Worm (Caenorhabditis elegans): ENCODE results near the gene F59B10.3.

F59B10.3 gene

ce11 chrII:10513377-10513776, 3.0 kb downstream of the F59B10.3 start:
- no peak for TF ChIP-seq blmp-1 (tag; optimal IDR thresholded peaks at IDR 0.05; ENCODE audit: insufficient read depth)
- TF ChIP-seq sem-4 (tag; optimal IDR thresholded peaks at IDR 0.05): no peak
- no peak for TF ChIP-seq lin-11 (tag; optimal IDR thresholded peaks at IDR 0.05)
- TF ChIP-seq mab-5 (tag; optimal IDR thresholded peaks at IDR 0.05): no peak
- TF ChIP-seq lin-13 (GFP tag; optimal IDR thresholded peaks at IDR 0.05): no peak
- no peak for TF ChIP-seq nhr-12 (tag; optimal IDR thresholded peaks at IDR 0.05)
- no peak for TF ChIP-seq sma-3 (GFP tag; optimal IDR thresholded peaks at IDR 0.05)
- no peak for TF ChIP-seq ztf-4 (tag; optimal IDR thresholded peaks at IDR 0.05)
- no peak for TF ChIP-seq zag-1 (tag; optimal IDR thresholded peaks at IDR 0.05)
- TF ChIP-seq C34F6.9 (tag; optimal IDR thresholded peaks at IDR 0.05): no peak
- no peak for TF ChIP-seq snpc-4 (tag; optimal IDR thresholded peaks at IDR 0.05)

- peak; percentile 50 for TF ChIP-seq sma-9 (GFP tag; optimal IDR thresholded peaks at IDR 0.05)
- no peak for TF ChIP-seq sma-9 (tag; optimal IDR thresholded peaks at IDR 0.05)
- peak; percentile 20 for TF ChIP-seq nhr-129 (tag; optimal IDR thresholded peaks at IDR 0.05)
- peak; percentile 64 for TF ChIP-seq sma-3 (GFP tag; optimal IDR thresholded peaks at IDR 0.05)
- no peak for TF ChIP-seq nhr-6 (tag; optimal IDR thresholded peaks at IDR 0.05)
- peak; percentile 12 for TF ChIP-seq fos-1 (tag; optimal IDR thresholded peaks at IDR 0.05)
Observed at ce11 chrII:10515422-10515821, 5.1 kb downstream of the F59B10.3 start.

ce11 chrII:10516375-10516774, 6.0 kb downstream of the F59B10.3 start:
- TF ChIP-seq nhr-129 (tag; optimal IDR thresholded peaks at IDR 0.05) (peak; percentile 41), nhr-25 (tag; optimal IDR thresholded peaks at IDR 0.05) (peak; percentile 17), blmp-1 (tag; optimal IDR thresholded peaks at IDR 0.05; ENCODE audit: insufficient read depth) (peak; percentile 58), sma-9 (GFP tag; optimal IDR thresholded peaks at IDR 0.05) (peak; percentile 10), sma-9 (tag; optimal IDR thresholded peaks at IDR 0.05) (no peak), lin-39 (tag; optimal IDR thresholded peaks at IDR 0.05) (no peak)

- no peak for TF ChIP-seq nhr-11 (tag; optimal IDR thresholded peaks at IDR 0.05)
- TF ChIP-seq unc-55 (GFP tag; optimal IDR thresholded peaks at IDR 0.05): no peak
- TF ChIP-seq crh-2 (tag; optimal IDR thresholded peaks at IDR 0.05): no peak
- TF ChIP-seq skn-1 (tag; optimal IDR thresholded peaks at IDR 0.05): no peak
- TF ChIP-seq sem-4 (tag; optimal IDR thresholded peaks at IDR 0.05): no peak
- no peak for TF ChIP-seq lin-39 (tag; optimal IDR thresholded peaks at IDR 0.05)
- TF ChIP-seq nhr-21 (tag; optimal IDR thresholded peaks at IDR 0.05): no peak
- TF ChIP-seq elt-1 (tag; optimal IDR thresholded peaks at IDR 0.05): no peak
- TF ChIP-seq ztf-1 (GFP tag; conservative IDR thresholded peaks at IDR 0.05): no peak
- no peak for TF ChIP-seq blmp-1 (tag; optimal IDR thresholded peaks at IDR 0.05; ENCODE audit: insufficient read depth)
- TF ChIP-seq elt-3 (tag; optimal IDR thresholded peaks at IDR 0.05): no peak
- no peak for TF ChIP-seq alr-1 (tag; optimal IDR thresholded peaks at IDR 0.05)
Observed at ce11 chrII:10519017-10519416, 8.7 kb downstream of the F59B10.3 start, which contains the start of gene F59B10.4. Gene F59B10.4 (minus strand): TSS chrII:10519117.

- TF ChIP-seq Y55F3AM.14 (GFP tag; optimal IDR thresholded peaks at IDR 0.05) (no peak), lin-11 (tag; optimal IDR thresholded peaks at IDR 0.05) (no peak), ZK546.5 (tag; optimal IDR thresholded peaks at IDR 0.05) (no peak), dmd-4 (tag; optimal IDR thresholded peaks at IDR 0.05) (no peak), gmeb-1 (tag; optimal IDR thresholded peaks at IDR 0.05) (no peak), skn-1 (tag; optimal IDR thresholded peaks at IDR 0.05) (no peak), sma-9 (GFP tag; optimal IDR thresholded peaks at IDR 0.05) (no peak), sma-9 (tag; optimal IDR thresholded peaks at IDR 0.05) (no peak), blmp-1 (tag; optimal IDR thresholded peaks at IDR 0.05; ENCODE audit: insufficient read depth) (no peak), lin-13 (GFP tag; optimal IDR thresholded peaks at IDR 0.05) (no peak), lin-39 (tag; optimal IDR thresholded peaks at IDR 0.05) (no peak), snpc-4 (tag; optimal IDR thresholded peaks at IDR 0.05) (no peak), mdl-1 (tag; optimal IDR thresholded peaks at IDR 0.05) (no peak), ztf-11 (tag; optimal IDR thresholded peaks at IDR 0.05) (no peak), unc-55 (GFP tag; optimal IDR thresholded peaks at IDR 0.05) (no peak), sma-3 (GFP tag; optimal IDR thresholded peaks at IDR 0.05) (no peak), nhr-77 (tag; optimal IDR thresholded peaks at IDR 0.05) (no peak), elt-3 (tag; optimal IDR thresholded peaks at IDR 0.05) (no peak), unc-62 (GFP tag; optimal IDR thresholded peaks at IDR 0.05) (no peak)
Observed at ce11 chrII:10519863-10520262, 9.5 kb downstream of the F59B10.3 start.

All from whole organism, L2 larva.